Worm (Caenorhabditis elegans): ENCODE data around the gene twk-33.
A peak's percentile ranks its signal among the peaks of the same experiment; 100 is the strongest.

ce11 chrV:17755592-17755991, 41.4 kb upstream of the twk-33 start, which contains the start of gene pgp-9:
- TF ChIP-seq unc-62 (GFP tag; optimal IDR thresholded peaks at IDR 0.05 in 1 of 2): no peak
- no peak for TF ChIP-seq unc-62 (tag; optimal IDR thresholded peaks at IDR 0.05)
- no peak for TF ChIP-seq nhr-76 (tag; optimal IDR thresholded peaks at IDR 0.05)
- no peak for TF ChIP-seq F26F4.8 (GFP tag; conservative IDR thresholded peaks at IDR 0.05)
- TF ChIP-seq lin-15B (tag; optimal IDR thresholded peaks at IDR 0.05): no peak
- peak; percentile 71 for TF ChIP-seq aha-1 (tag)
- no peak for TF ChIP-seq ctbp-1 (GFP tag; IDR thresholded peaks at IDR 0.05)
- TF ChIP-seq nhr-28 (tag; optimal IDR thresholded peaks at IDR 0.05): no peak
- TF ChIP-seq daf-12 (tag; optimal IDR thresholded peaks at IDR 0.05): no peak
- TF ChIP-seq ceh-82 (tag; optimal IDR thresholded peaks at IDR 0.05): no peak
- TF ChIP-seq jun-1 (tag; optimal IDR thresholded peaks at IDR 0.05): no peak
- no peak for TF ChIP-seq ceh-28 (tag; optimal IDR thresholded peaks at IDR 0.05)
